Fruit fly (Drosophila melanogaster) whole organism, embryonic: ENCODE data around the gene CG10383.

Experiments
- Awh ChIP-seq: fragments of 200-800 bp; sonication (Bioruptor generic); IDR thresholded peaks from 2 replicates; pipeline ENCODE4, ENCODE4 v1.3.6; 2022; ENCODE audit warnings: missing biosample characterization, missing genetic modification characterization
- B-H2 ChIP-seq: fragments of 200-800 bp; sonication (Bioruptor generic); optimal IDR thresholded peaks from 2 replicates; lab custom pipeline; 2018; ENCODE audit warnings: missing biosample characterization, mild to moderate bottlenecking, missing genetic modification characterization
- CG12155 ChIP-seq: fragments of 200-800 bp; sonication (Bioruptor generic); optimal IDR thresholded peaks from 3 replicates; lab custom pipeline; 2016; ENCODE audit warnings: missing biosample characterization, missing genetic modification characterization
- CG13296 ChIP-seq: fragments of 200-800 bp; sonication (Bioruptor generic); optimal IDR thresholded peaks from 3 replicates; lab custom pipeline; 2018; ENCODE audit warnings: missing biosample characterization, mild to moderate bottlenecking, missing genetic modification characterization
- CG13775 ChIP-seq: fragments of 200-800 bp; sonication (Bioruptor generic); optimal IDR thresholded peaks from 3 replicates; lab custom pipeline; 2017; ENCODE audit warnings: missing biosample characterization, mild to moderate bottlenecking, missing genetic modification characterization
- CG15073 ChIP-seq: fragments of 200-800 bp; sonication (Bioruptor generic); optimal IDR thresholded peaks from 2 replicates; lab custom pipeline; 2016; ENCODE audit warnings: missing biosample characterization, missing genetic modification characterization
- CG15696 ChIP-seq: fragments of 200-800 bp; sonication (Bioruptor generic); optimal IDR thresholded peaks from 2 replicates; lab custom pipeline; 2019; ENCODE audit warnings: missing biosample characterization, mild to moderate bottlenecking, missing genetic modification characterization, moderate library complexity
- CG16863 ChIP-seq: fragments of 200-800 bp; sonication (Bioruptor generic); optimal IDR thresholded peaks from 3 replicates; lab custom pipeline; 2016; ENCODE audit warnings: missing biosample characterization, missing genetic modification characterization
- CG18262 ChIP-seq: fragments of 200-800 bp; optimal IDR thresholded peaks from 3 replicates; lab custom pipeline; 2019; ENCODE audit warnings: missing biosample characterization, mild to moderate bottlenecking, missing genetic modification characterization, moderate library complexity
- CG1832 ChIP-seq: fragments of 200-800 bp; sonication (Bioruptor generic); optimal IDR thresholded peaks from 2 replicates; lab custom pipeline; 2017; ENCODE audit warnings: missing biosample characterization, mild to moderate bottlenecking, missing genetic modification characterization, inconsistent platforms
- CG2199 ChIP-seq: fragments of 200-800 bp; sonication (Bioruptor generic); IDR thresholded peaks from 3 replicates; pipeline ENCODE4 v1.3.6; 2022; ENCODE audit warnings: missing biosample characterization, missing genetic modification characterization
- CG2875 ChIP-seq: fragments of 200-800 bp; sonication (Bioruptor generic); optimal IDR thresholded peaks from 2 replicates; lab custom pipeline; 2017; ENCODE audit warnings: missing biosample characterization, mild to moderate bottlenecking, missing genetic modification characterization, missing genetic modification reagents
- CG30403 ChIP-seq: fragments of 200-800 bp; sonication (Bioruptor generic); optimal IDR thresholded peaks from 3 replicates; lab custom pipeline; 2016; ENCODE audit warnings: missing biosample characterization, missing genetic modification characterization
- CG30431 ChIP-seq: fragments of 200-800 bp; sonication (Bioruptor generic); optimal IDR thresholded peaks from 2 replicates; lab custom pipeline; 2017; ENCODE audit warnings: missing biosample characterization, missing genetic modification characterization
- CG3065 ChIP-seq: fragments of 200-800 bp; sonication (Bioruptor generic); optimal IDR thresholded peaks from 2 replicates; lab custom pipeline; 2016; ENCODE audit warnings: missing biosample characterization, missing genetic modification characterization
- CG31224 ChIP-seq: fragments of 200-800 bp; sonication (Bioruptor generic); IDR thresholded peaks from 2 replicates; pipeline ENCODE4 v1.3.6; 2022; ENCODE audit warnings: missing biosample characterization, missing genetic modification characterization
- CG3995 ChIP-seq: fragments of 200-800 bp; sonication (Bioruptor generic); optimal IDR thresholded peaks from 3 replicates; lab custom pipeline; 2016; ENCODE audit warnings: missing biosample characterization, missing genetic modification characterization
- CG4282 ChIP-seq: fragments of 200-800 bp; sonication (Bioruptor generic); optimal IDR thresholded peaks from 2 replicates; lab custom pipeline; 2016; ENCODE audit warnings: missing biosample characterization, missing genetic modification characterization
- CG4328 ChIP-seq: fragments of 200-800 bp; sonication (Bioruptor generic); optimal IDR thresholded peaks from 3 replicates; lab custom pipeline; 2017; ENCODE audit warnings: missing biosample characterization, missing genetic modification reagents, missing genetic modification characterization
- CG4820 ChIP-seq: fragments of 200-800 bp; sonication (Bioruptor generic); optimal IDR thresholded peaks from 3 replicates; lab custom pipeline; 2016; ENCODE audit warnings: missing biosample characterization, missing genetic modification characterization
- CG6272 ChIP-seq: fragments of 200-800 bp; sonication (Bioruptor generic); IDR thresholded peaks from 2 replicates; pipeline ENCODE4 v1.3.6; 2022; ENCODE audit warnings: missing biosample characterization, missing genetic modification characterization
- CG7357 ChIP-seq: fragments of 200-800 bp; sonication (Bioruptor generic); IDR thresholded peaks from 3 replicates; pipeline ENCODE4 v1.3.6; 2022; ENCODE audit warnings: missing biosample characterization, missing genetic modification characterization
- CG8290 ChIP-seq, 3 experiments: fragments of 200-800 bp; sonication (Bioruptor generic); optimal IDR thresholded peaks; 2 replicates each; lab custom pipeline; 2016 to 2019; ENCODE audit warnings: missing biosample characterization in 3 of 3, missing genetic modification characterization in 3 of 3, mild to moderate bottlenecking in 2 of 3, moderate library complexity in 1 of 3
- CG8944 ChIP-seq: fragments of 200-800 bp; sonication (Bioruptor generic); optimal IDR thresholded peaks from 3 replicates; lab custom pipeline; 2016; ENCODE audit warnings: missing biosample characterization, missing genetic modification characterization
- CG9932 ChIP-seq: fragments of 200-800 bp; sonication (Bioruptor generic); IDR thresholded peaks from 2 replicates; pipeline ENCODE4 v1.3.6; 2022; ENCODE audit warnings: missing biosample characterization, missing genetic modification characterization
- CTCF ChIP-seq: fragments of 200-800 bp; sonication (Bioruptor generic); optimal IDR thresholded peaks from 2 replicates; lab custom pipeline; 2017; ENCODE audit warnings: missing biosample characterization, mild to moderate bottlenecking, missing genetic modification characterization, moderate library complexity
- CrebB ChIP-seq: fragments of 200-800 bp; sonication (Bioruptor generic); optimal IDR thresholded peaks from 3 replicates; lab custom pipeline; 2018; ENCODE audit warnings: missing biosample characterization, mild to moderate bottlenecking, missing genetic modification characterization
- MBD-R2 ChIP-seq: fragments of 200-800 bp; sonication (Bioruptor generic); IDR thresholded peaks from 2 replicates; pipeline ENCODE4 v1.3.6; 2022; ENCODE audit warnings: missing biosample characterization, missing genetic modification characterization
- Nf-YA ChIP-seq: fragments of 200-800 bp; sonication (Bioruptor generic); IDR thresholded peaks from 2 replicates; pipeline ENCODE4 v1.3.6; 2022; ENCODE audit warnings: missing biosample characterization, missing genetic modification characterization
- Usf ChIP-seq: fragments of 200-800 bp; sonication (Bioruptor generic); optimal IDR thresholded peaks from 2 replicates; lab custom pipeline; 2017; ENCODE audit warnings: missing genotype, missing biosample characterization, missing genetic modification characterization
- bigmax ChIP-seq: fragments of 200-800 bp; sonication (Bioruptor generic); optimal IDR thresholded peaks from 2 replicates; lab custom pipeline; 2018; ENCODE audit warnings: missing biosample characterization, mild to moderate bottlenecking, missing genetic modification characterization
- btn ChIP-seq: fragments of 200-800 bp; sonication (Bioruptor generic); optimal IDR thresholded peaks from 2 replicates; lab custom pipeline; 2016; ENCODE audit warnings: missing biosample characterization, missing genetic modification characterization
- dpn ChIP-seq, 2 experiments: fragments of 200-800 bp; sonication (Bioruptor generic); optimal IDR thresholded peaks; 3 replicates each; lab custom pipeline; 2016; ENCODE audit warnings: missing biosample characterization in 2 of 2, missing genetic modification characterization in 2 of 2
- dysf ChIP-seq: fragments of 200-800 bp; sonication (Bioruptor generic); IDR thresholded peaks from 3 replicates; pipeline ENCODE4 v1.3.6; 2022; ENCODE audit warnings: missing biosample characterization, missing genetic modification characterization
- eve ChIP-seq, 2 experiments: fragments of >200 bp; optimal IDR thresholded peaks; 2 replicates each; lab custom pipeline; 2017; ENCODE audit warnings: missing biosample characterization in 2 of 2, missing genetic modification characterization in 2 of 2
- gfzf ChIP-seq: fragments of 200-800 bp; sonication (Bioruptor generic); optimal IDR thresholded peaks from 2 replicates; lab custom pipeline; 2016; ENCODE audit warnings: missing biosample characterization, mild to moderate bottlenecking, missing genetic modification characterization, moderate library complexity
- hkb ChIP-seq, 2 experiments: fragments of 200-800 bp in 1 of 2; fragments of >200 bp in 1 of 2; sonication (Bioruptor generic) in 1 of 2; IDR thresholded peaks in 1 of 2; optimal IDR thresholded peaks in 1 of 2; 2 replicates each; pipeline versions ENCODE4 v1.3.6 to Lab custom; 2017 to 2022; ENCODE audit warnings: missing biosample characterization in 1 of 2, missing genetic modification characterization in 1 of 2
- kah ChIP-seq: fragments of 200-800 bp; sonication (Bioruptor generic); optimal IDR thresholded peaks from 2 replicates; lab custom pipeline; 2018; ENCODE audit warnings: missing biosample characterization, mild to moderate bottlenecking, missing genetic modification characterization
- lmd ChIP-seq: fragments of 200-800 bp; sonication (Bioruptor generic); IDR thresholded peaks from 2 replicates; pipeline ENCODE4 v1.3.6; 2022; ENCODE audit warnings: missing biosample characterization, missing genetic modification characterization
- lov ChIP-seq, 2 experiments: fragments of 200-800 bp in 1 of 2; fragments of >200 bp in 1 of 2; sonication (Bioruptor generic) in 1 of 2; IDR thresholded peaks in 1 of 2; optimal IDR thresholded peaks in 1 of 2; 2 replicates in 1 of 2; 3 replicates in 1 of 2; pipeline versions ENCODE4 v1.3.6 to Lab custom; 2017 to 2022; ENCODE audit warnings: missing biosample characterization in 1 of 2, missing genetic modification characterization in 1 of 2
- nerfin-2 ChIP-seq: fragments of 200-800 bp; sonication (Bioruptor generic); IDR thresholded peaks from 2 replicates; pipeline ENCODE4 v1.3.6; 2022; ENCODE audit warnings: missing biosample characterization, missing genetic modification characterization; ENCODE audit not compliant: partially characterized antibody
- odd ChIP-seq: fragments of 200-800 bp; sonication (Bioruptor generic); optimal IDR thresholded peaks from 2 replicates; lab custom pipeline; 2017; ENCODE audit warnings: missing biosample characterization, mild to moderate bottlenecking, missing genetic modification characterization
- scrt ChIP-seq: fragments of 200-800 bp; sonication (Bioruptor generic); optimal IDR thresholded peaks from 2 replicates; lab custom pipeline; 2018; ENCODE audit warnings: missing biosample characterization, mild to moderate bottlenecking, missing genetic modification characterization, moderate library complexity
- seq ChIP-seq: fragments of 200-800 bp; sonication (Bioruptor generic); IDR thresholded peaks from 2 replicates; pipeline ENCODE4 v1.3.6; 2022; ENCODE audit warnings: missing biosample characterization, missing genetic modification characterization
- so ChIP-seq: fragments of 200-800 bp; sonication (Bioruptor generic); IDR thresholded peaks from 3 replicates; pipeline ENCODE4 v1.3.6; 2022; ENCODE audit warnings: missing biosample characterization, missing genetic modification characterization
- sr ChIP-seq: fragments of 200-800 bp; sonication (Bioruptor generic); IDR thresholded peaks from 3 replicates; pipeline ENCODE4 v1.3.6; 2022; ENCODE audit warnings: missing biosample characterization, missing genetic modification characterization
- tio ChIP-seq: fragments of 200-800 bp; sonication (Bioruptor generic); optimal IDR thresholded peaks from 2 replicates; lab custom pipeline; 2017; ENCODE audit warnings: missing biosample characterization, missing genetic modification characterization, inconsistent platforms
- vvl ChIP-seq: fragments of 200-800 bp; sonication (Bioruptor generic); IDR thresholded peaks from 2 replicates; pipeline ENCODE4 v1.3.6; 2022; ENCODE audit warnings: missing biosample characterization, missing genetic modification characterization

Gene CG10383

DNA sequence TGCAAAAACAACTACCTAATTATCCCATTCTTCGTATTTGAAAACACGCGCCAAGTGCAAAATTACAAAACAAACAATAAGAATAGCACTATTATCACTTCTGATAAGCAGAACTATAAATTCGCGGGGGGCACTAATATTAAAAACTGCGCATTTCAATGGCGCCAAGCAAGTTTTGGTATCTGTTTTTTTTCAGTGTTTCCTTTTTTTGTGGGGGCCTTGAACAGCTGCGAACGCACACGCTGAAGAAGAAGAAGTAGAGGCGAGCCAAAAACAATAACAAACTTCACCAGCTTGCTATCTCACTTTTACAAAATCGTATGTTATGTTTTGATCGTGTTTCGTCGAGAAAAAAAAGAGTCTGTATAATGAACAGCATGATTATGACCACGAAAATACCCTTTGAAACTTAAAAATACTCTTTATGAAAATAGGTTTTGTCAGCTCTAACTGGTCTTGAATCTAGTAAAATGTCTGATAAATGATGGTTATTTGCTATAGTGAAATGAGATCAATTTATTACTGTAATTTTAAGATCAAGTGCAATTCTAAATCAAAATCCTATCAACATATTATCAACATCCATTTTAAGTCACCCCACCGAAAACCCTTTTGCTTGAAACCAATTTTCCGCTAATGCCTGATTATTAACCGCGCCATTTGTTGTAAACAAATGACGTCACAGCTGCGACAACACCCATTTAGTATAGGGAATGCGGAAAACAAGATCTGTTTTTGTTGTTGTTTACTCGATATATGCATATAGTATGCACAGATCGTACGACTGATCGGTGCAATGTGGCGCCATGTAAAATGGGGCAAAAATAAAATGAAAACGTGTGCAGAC, 1.3 kb downstream of the CG10383 start (continued):
- TF ChIP-seq hkb (optimal IDR thresholded peaks at IDR 0.05; lab: Kevin White, UChicago) (no peak), hkb (GFP tag; IDR thresholded peaks at IDR 0.05; lab: Robert Waterston, UW) (peak; percentile 67), B-H2 (GFP tag; lab: Kevin White, UChicago) (peak; percentile 75), odd (GFP tag; lab: Kevin White, UChicago) (peak; percentile 45), CG4328 (GFP tag; lab: Kevin White, UChicago) (peak; percentile 50), CTCF (peak; percentile 32), CG6272 (peak; percentile 41; the same call in 1 of the 2 replicates), CG8290 (GFP tag; optimal IDR thresholded peaks at IDR 0.05; lab: Kevin White, UChicago) (peak; percentile 24), CG8290 (tag; optimal IDR thresholded peaks at IDR 0.05; lab: Kevin White, UChicago) (peak in 1 of 2 experiments; percentile 60), seq (GFP tag; lab: Robert Waterston, UW) (peak; percentile 55; the same call in 1 of the 2 replicates), CG8944 (GFP tag; lab: Kevin White, UChicago) (peak; percentile 52), CG13775 (GFP tag; lab: Kevin White, UChicago) (peak; percentile 55), CG2875 (peak; percentile 21), CG15696 (tag; lab: Kevin White, UChicago) (no peak), btn (peak; percentile 12), Awh (GFP tag; lab: Robert Waterston, UW) (0 out of 2 replicates have a peak, but pooled peaks have one; percentile 33), CG30431 (GFP tag; lab: Kevin White, UChicago) (no peak), sr (peak; percentile 49; the same call in 1 of the 3 replicates), CG3065 (GFP tag; lab: Kevin White, UChicago) (no peak), CG9932 (GFP tag; lab: Robert Waterston, UW) (peak; percentile 52), dysf (GFP tag; lab: Robert Waterston, UW) (peak; percentile 58; the same call in 2 of the 3 replicates), so (GFP tag; lab: Robert Waterston, UW) (peak; percentile 53), CrebB (tag; lab: Kevin White, UChicago) (peak; percentile 37), Nf-YA (peak; percentile 79), CG4820 (GFP tag; lab: Kevin White, UChicago) (peak; percentile 39), nerfin-2 (no peak), tio (GFP tag; lab: Kevin White, UChicago) (peak; percentile 46), CG15073 (GFP tag; lab: Kevin White, UChicago) (peak; percentile 7), CG30403 (GFP tag; lab: Kevin White, UChicago) (peak; percentile 59), CG3995 (no peak), MBD-R2 (GFP tag; lab: Robert Waterston, UW) (peak; percentile 60), CG31224 (0 out of 2 replicates have a peak, but pooled peaks have one; percentile 18), CG12155 (GFP tag; lab: Kevin White, UChicago) (peak; percentile 57), vvl (GFP tag; lab: Robert Waterston, UW) (peak; percentile 73), dpn (GFP tag; optimal IDR thresholded peaks at IDR 0.05; lab: Kevin White, UChicago) (peak; percentile 66 to 74), eve (GFP tag; optimal IDR thresholded peaks at IDR 0.05; lab: Kevin White, UChicago) (no peak), scrt (GFP tag; lab: Kevin White, UChicago) (peak; percentile 40), CG2199 (GFP tag; lab: Robert Waterston, UW) (peak; percentile 74; the same call in 2 of the 3 replicates), CG7357 (GFP tag; lab: Robert Waterston, UW) (peak; percentile 40; the same call in 1 of the 3 replicates), kah (no peak), bigmax (GFP tag; lab: Kevin White, UChicago) (no peak), CG1832 (GFP tag; lab: Kevin White, UChicago) (no peak), Usf (GFP tag; lab: Kevin White, UChicago) (no peak), gfzf (no peak), CG16863 (GFP tag; lab: Kevin White, UChicago) (peak; percentile 26), lov (optimal IDR thresholded peaks at IDR 0.05; lab: Kevin White, UChicago) (no peak), lov (GFP tag; IDR thresholded peaks at IDR 0.05; lab: Robert Waterston, UW) (0 out of 3 replicates have a peak, but pooled peaks have one; percentile 31), lmd (GFP tag; lab: Robert Waterston, UW) (peak; percentile 55), CG18262 (tag; lab: Kevin White, UChicago) (peak; percentile 62), CG4282 (GFP tag; lab: Kevin White, UChicago) (peak; percentile 18), CG13296 (peak; percentile 72)
